Worm (Caenorhabditis elegans) whole organism, L1 larva: Measurements from ENCODE around the gene lgc-7.

Experiments used
- C34B4.2 ChIP-seq: sonication (generic microtip); optimal IDR thresholded peaks from 2 replicates; lab custom pipeline; 2017; ENCODE audit warnings: mild to moderate bottlenecking, missing genetic modification characterization, missing compliant biosample characterization
- Y116A8C.19 ChIP-seq: sonication (generic microtip); optimal IDR thresholded peaks from 2 replicates; lab custom pipeline; 2016; ENCODE audit warnings: missing compliant biosample characterization, missing genetic modification characterization, borderline replicate concordance
- aha-1 ChIP-seq: fragments of 150-350 bp; optimal IDR thresholded peaks from 2 replicates; lab custom pipeline; 2014; ENCODE audit warnings: missing biosample characterization, missing genetic modification characterization
- blmp-1 ChIP-seq: fragments of 150-350 bp; optimal IDR thresholded peaks from 2 replicates; lab custom pipeline; 2014; ENCODE audit warnings: missing biosample characterization, missing genetic modification characterization
- ceh-63 ChIP-seq: fragments of 200-800 bp; sonication (Bioruptor generic); optimal IDR thresholded peaks from 2 replicates; lab custom pipeline; 2018; ENCODE audit warnings: mild to moderate bottlenecking, missing genetic modification characterization, missing compliant biosample characterization
- ceh-88 ChIP-seq: fragments of 200-800 bp; sonication (Bioruptor generic); IDR thresholded peaks from 2 replicates; pipeline ENCODE4 v1.3.6; 2022; ENCODE audit warnings: missing genetic modification characterization, missing compliant biosample characterization
- ces-1 ChIP-seq: fragments of 150-350 bp; optimal IDR thresholded peaks from 2 replicates; lab custom pipeline; 2014; ENCODE audit warnings: missing biosample characterization, missing genetic modification reagents, missing genetic modification characterization
- dpl-1 ChIP-seq, 3 experiments: fragments of 150-350 bp in 2 of 3; sonication (generic microtip) in 1 of 3; optimal IDR thresholded peaks; 2 replicates each; lab custom pipeline; 2014 to 2017; ENCODE audit warnings: missing biosample characterization in 3 of 3, missing genetic modification characterization in 3 of 3, missing genetic modification reagents in 3 of 3
- efl-1 ChIP-seq, 4 experiments: fragments of 150-350 bp; optimal IDR thresholded peaks in 3 of 4; peaks in 1 of 4; 1 replicate in 1 of 4; 2 replicates in 3 of 4; lab custom pipeline; 2014; ENCODE audit warnings: missing biosample characterization in 2 of 4, missing genetic modification characterization in 2 of 4, missing genetic modification reagents in 2 of 4
- elt-3 ChIP-seq, 6 experiments: fragments of 150-350 bp in 1 of 6; sonication (generic microtip); optimal IDR thresholded peaks; 2 replicates each; lab custom pipeline; 2017 to 2018; ENCODE audit warnings: missing biosample characterization in 6 of 6, missing genetic modification characterization in 6 of 6, inconsistent platforms in 1 of 6
- grh-1 ChIP-seq: fragments of 200-800 bp; sonication (Bioruptor generic); IDR thresholded peaks from 2 replicates; pipeline ENCODE4 v1.3.6; 2022; ENCODE audit warnings: missing genetic modification reagents, missing genetic modification characterization, missing compliant biosample characterization
- hlh-4 ChIP-seq: sonication (generic microtip); optimal IDR thresholded peaks from 2 replicates; lab custom pipeline; 2016; ENCODE audit warnings: mild to moderate bottlenecking, missing genetic modification characterization, missing compliant biosample characterization
- isw-1 ChIP-seq: fragments of 200-800 bp; sonication (Bioruptor generic); IDR thresholded peaks from 2 replicates; pipeline ENCODE4 v1.3.6; 2022; ENCODE audit warnings: missing genetic modification characterization, missing compliant biosample characterization
- lin-13 ChIP-seq: fragments of 150-350 bp; optimal IDR thresholded peaks from 2 replicates; lab custom pipeline; 2014; ENCODE audit warnings: missing biosample characterization, missing genetic modification reagents, missing genetic modification characterization
- lin-35 ChIP-seq, 2 experiments: fragments of 150-350 bp; optimal IDR thresholded peaks; 2 replicates each; lab custom pipeline; 2014; ENCODE audit warnings: missing biosample characterization in 2 of 2, missing genetic modification characterization in 2 of 2, missing genetic modification reagents in 2 of 2
- lir-3 ChIP-seq: sonication (generic microtip); optimal IDR thresholded peaks from 2 replicates; lab custom pipeline; 2016; ENCODE audit warnings: mild to moderate bottlenecking, missing genetic modification characterization, moderate library complexity, missing compliant biosample characterization; ENCODE audit not compliant: poor library complexity
- lsy-2 ChIP-seq, 2 experiments: fragments of 150-350 bp; optimal IDR thresholded peaks; 2 replicates each; lab custom pipeline; 2014; ENCODE audit warnings: missing biosample characterization in 2 of 2, missing genetic modification characterization in 2 of 2
- mdl-1 ChIP-seq, 2 experiments: fragments of 150-350 bp; optimal IDR thresholded peaks; 2 replicates each; lab custom pipeline; 2014 to 2017; ENCODE audit warnings: missing biosample characterization in 2 of 2, missing genetic modification characterization in 2 of 2, inconsistent platforms in 1 of 2
- mep-1 ChIP-seq: fragments of 150-350 bp; optimal IDR thresholded peaks from 2 replicates; lab custom pipeline; 2014; ENCODE audit warnings: missing biosample characterization, missing genetic modification characterization
- nhr-19 ChIP-seq: fragments of 200-800 bp; sonication (Bioruptor generic); conservative IDR thresholded peaks from 2 replicates; pipeline ENCODE4 v1.3.6; 2022; ENCODE audit warnings: missing genetic modification characterization, missing compliant biosample characterization
- nhr-20 ChIP-seq: sonication (generic microtip); optimal IDR thresholded peaks from 2 replicates; lab custom pipeline; 2016; ENCODE audit warnings: mild to moderate bottlenecking, missing genetic modification characterization, missing compliant biosample characterization
- nhr-237 ChIP-seq: fragments of 150-350 bp; optimal IDR thresholded peaks from 2 replicates; lab custom pipeline; 2014; ENCODE audit warnings: missing biosample characterization, missing genetic modification characterization
- nhr-47 ChIP-seq: sonication (generic microtip); optimal IDR thresholded peaks from 2 replicates; lab custom pipeline; 2016; ENCODE audit warnings: mild to moderate bottlenecking, missing genetic modification characterization, moderate library complexity, missing compliant biosample characterization
- nhr-71 ChIP-seq: sonication (generic microtip); optimal IDR thresholded peaks from 2 replicates; lab custom pipeline; 2016; ENCODE audit warnings: mild to moderate bottlenecking, missing genetic modification characterization, moderate library complexity, missing compliant biosample characterization
- nhr-85 ChIP-seq: sonication (generic microtip); peaks from one replicate; lab custom pipeline; 2016; ENCODE audit warnings: missing genetic modification characterization, inconsistent platforms, missing compliant biosample characterization
- nhr-90 ChIP-seq: sonication (generic microtip); optimal IDR thresholded peaks from 2 replicates; lab custom pipeline; 2016; ENCODE audit warnings: mild to moderate bottlenecking, missing genetic modification characterization, missing compliant biosample characterization; ENCODE audit not compliant: poor library complexity
- snu-23 ChIP-seq: sonication (generic microtip); optimal IDR thresholded peaks from 2 replicates; lab custom pipeline; 2016; ENCODE audit warnings: missing genetic modification characterization, missing compliant biosample characterization
- sup-37 ChIP-seq: fragments of 200-800 bp; sonication (Bioruptor generic); optimal IDR thresholded peaks from 2 replicates; lab custom pipeline; 2018; ENCODE audit warnings: mild to moderate bottlenecking, missing genetic modification characterization, missing compliant biosample characterization
- tbx-2 ChIP-seq: sonication (generic microtip); optimal IDR thresholded peaks from 2 replicates; lab custom pipeline; 2016; ENCODE audit warnings: missing genetic modification characterization, missing compliant biosample characterization
- unc-30 ChIP-seq: sonication (generic microtip); optimal IDR thresholded peaks from 2 replicates; lab custom pipeline; 2017; ENCODE audit warnings: missing biosample characterization, missing genetic modification characterization
- unc-62 ChIP-seq: fragments of 150-350 bp; optimal IDR thresholded peaks from 2 replicates; lab custom pipeline; 2014; ENCODE audit warnings: missing biosample characterization, missing genetic modification reagents, missing genetic modification characterization
- unc-86 ChIP-seq: sonication (generic microtip); optimal IDR thresholded peaks from 2 replicates; lab custom pipeline; 2016; ENCODE audit warnings: missing genetic modification characterization, missing compliant biosample characterization
- xbp-1 ChIP-seq: sonication (generic microtip); optimal IDR thresholded peaks from 2 replicates; lab custom pipeline; 2016; ENCODE audit warnings: missing genetic modification characterization, missing compliant biosample characterization
- zag-1 ChIP-seq: fragments of 150-350 bp; optimal IDR thresholded peaks from 2 replicates; lab custom pipeline; 2014; ENCODE audit warnings: missing biosample characterization, missing genetic modification characterization
- zip-4 ChIP-seq: fragments of 200-800 bp; sonication (Bioruptor generic); optimal IDR thresholded peaks from 2 replicates; lab custom pipeline; 2018; ENCODE audit warnings: mild to moderate bottlenecking, missing genetic modification characterization, moderate library complexity, missing compliant biosample characterization
- ztf-11 ChIP-seq, 2 experiments: sonication (generic microtip); optimal IDR thresholded peaks; 2 replicates each; lab custom pipeline; 2016 to 2017; ENCODE audit warnings: missing genetic modification characterization in 2 of 2, missing biosample characterization in 1 of 2, missing compliant biosample characterization in 1 of 2
- ztf-4 ChIP-seq: fragments of 150-350 bp; optimal IDR thresholded peaks from 2 replicates; lab custom pipeline; 2014; ENCODE audit warnings: missing biosample characterization, missing genetic modification characterization

Gene lgc-7

DNA sequence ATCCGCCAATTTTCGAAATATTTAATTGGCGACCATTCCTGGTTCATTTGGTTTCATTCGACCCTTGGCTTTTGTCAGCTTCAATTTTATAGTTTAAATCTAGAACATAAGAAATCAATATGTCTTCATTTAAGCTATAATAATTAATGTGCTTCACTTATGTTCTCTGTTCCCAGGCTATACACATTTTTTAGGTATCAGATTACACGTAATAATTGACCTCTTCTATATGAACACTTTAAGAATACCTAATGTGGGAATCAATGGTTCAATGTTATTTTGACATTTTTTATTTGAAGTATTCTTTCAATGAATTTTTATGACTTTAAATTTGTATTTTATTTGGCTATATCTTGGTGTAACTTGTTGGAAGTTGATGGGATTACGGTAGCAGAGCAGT, at the start of gene lgc-7:
Gene lgc-7, plus strand, starts transcription at position 301 of the 400 bp plus-strand sequence.
- TF ChIP-seq hlh-4 (no peak), ztf-4 (tag; lab: Kevin White, UChicago) (no peak), ztf-11 (tag; optimal IDR thresholded peaks at IDR 0.05; lab: Kevin White, UChicago) (no peak), isw-1 (no peak), lin-13 (GFP tag; lab: Kevin White, UChicago) (no peak), unc-62 (no peak), xbp-1 (tag; lab: Kevin White, UChicago) (no peak), nhr-20 (no peak), Y116A8C.19 (no peak), C34B4.2 (tag; lab: Kevin White, UChicago) (no peak), nhr-19 (GFP tag; lab: Robert Waterston, UW) (no peak), grh-1 (GFP tag; lab: Robert Waterston, UW) (no peak), unc-86 (no peak), dpl-1 (GFP tag; optimal IDR thresholded peaks at IDR 0.05; lab: Kevin White, UChicago) (no peak), tbx-2 (no peak)

DNA sequence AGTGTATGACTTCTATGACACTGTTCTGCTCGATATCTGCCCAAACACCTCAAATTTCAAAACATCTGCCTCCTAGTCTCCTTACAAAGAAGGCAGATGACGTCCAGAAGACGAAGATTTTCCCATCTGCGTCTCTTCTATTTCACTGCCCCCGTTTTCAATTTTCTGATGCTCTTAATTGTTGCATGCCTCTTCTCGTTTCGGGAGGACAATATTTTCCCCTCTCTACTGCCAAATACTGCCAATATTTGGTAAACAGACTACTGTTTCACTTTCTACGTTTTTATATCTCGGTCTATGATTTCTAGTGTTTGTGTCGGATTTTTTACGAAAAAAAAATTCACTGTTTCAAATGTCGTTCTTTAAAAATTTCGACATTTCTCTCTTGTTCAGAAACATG, 48.0 kb upstream of the lgc-7 start:
- TF ChIP-seq blmp-1 (peak; percentile 47), mep-1 (tag; lab: Kevin White, UChicago) (no peak), ceh-88 (GFP tag; lab: Robert Waterston, UW) (no peak)

DNA sequence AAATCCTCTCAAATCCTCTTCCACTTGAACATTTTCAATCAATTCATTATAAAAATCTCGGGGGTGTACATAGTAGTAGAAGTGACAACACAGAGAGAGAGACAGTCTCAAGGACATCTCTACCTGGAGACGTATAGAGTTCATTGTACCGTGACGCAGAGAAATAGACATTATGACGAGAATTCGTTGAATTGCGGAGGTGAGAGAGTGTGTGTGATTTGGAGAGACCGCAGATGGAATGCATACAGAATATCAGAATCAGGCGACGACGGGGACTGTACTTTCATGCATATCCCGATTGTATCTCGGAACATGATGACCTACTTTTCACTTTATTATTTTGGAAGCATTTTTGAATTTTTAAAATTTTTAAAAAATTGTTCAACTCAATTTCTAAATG, 33.6 kb upstream of the lgc-7 start:
- peak; percentile 77 for TF ChIP-seq mep-1 (tag; lab: Kevin White, UChicago)
- peak; percentile 20 to 44 for TF ChIP-seq lsy-2 (tag; optimal IDR thresholded peaks at IDR 0.05; lab: Kevin White, UChicago)
- TF ChIP-seq efl-1 (optimal IDR thresholded peaks at IDR 0.05; lab: Kevin White, UChicago) = peak in 1 of 2 experiments; percentile 26
- peak in 1 of 2 experiments; percentile 63 for TF ChIP-seq efl-1 (GFP tag; optimal IDR thresholded peaks at IDR 0.05 in 1 of 2; lab: Kevin White, UChicago)
- TF ChIP-seq ces-1 (GFP tag; lab: Kevin White, UChicago) = no peak
- TF ChIP-seq elt-3 (tag; optimal IDR thresholded peaks at IDR 0.05; lab: Kevin White, UChicago) = peak in 1 of 6 experiments; percentile 45
- TF ChIP-seq nhr-85 (tag; lab: Kevin White, UChicago) = peak; percentile 95
- no peak for TF ChIP-seq lir-3
- TF ChIP-seq snu-23 (GFP tag; lab: Kevin White, UChicago) = peak; percentile 75
- peak; percentile 23 for TF ChIP-seq nhr-47 (tag; lab: Kevin White, UChicago)
- no peak for TF ChIP-seq sup-37
- no peak for TF ChIP-seq nhr-237 (tag; lab: Kevin White, UChicago)
- peak; percentile 88 for TF ChIP-seq blmp-1
- no peak for TF ChIP-seq lin-13 (GFP tag; lab: Kevin White, UChicago)
- no peak for TF ChIP-seq zip-4
- TF ChIP-seq tbx-2 = peak; percentile 3
- TF ChIP-seq nhr-20 = peak; percentile 55
- peak; percentile 49 for TF ChIP-seq nhr-71 (tag; lab: Kevin White, UChicago)
- no peak for TF ChIP-seq isw-1
- peak; percentile 14 for TF ChIP-seq xbp-1 (tag; lab: Kevin White, UChicago)
- no peak for TF ChIP-seq unc-30 (tag; lab: Kevin White, UChicago)
- peak; percentile 30 for TF ChIP-seq nhr-90 (tag; lab: Kevin White, UChicago)
- no peak for TF ChIP-seq mdl-1 (tag; optimal IDR thresholded peaks at IDR 0.05; lab: Kevin White, UChicago)
- no peak for TF ChIP-seq aha-1 (tag; lab: Kevin White, UChicago)
- 0 out of 2 replicates have a peak, but pooled peaks have one; percentile 38 for TF ChIP-seq grh-1 (GFP tag; lab: Robert Waterston, UW)
- no peak for TF ChIP-seq ceh-63 (GFP tag; lab: Kevin White, UChicago)
- no peak for TF ChIP-seq zag-1 (tag; lab: Kevin White, UChicago)
- TF ChIP-seq lin-35 (GFP tag; optimal IDR thresholded peaks at IDR 0.05; lab: Kevin White, UChicago) = peak in 1 of 2 experiments; percentile 41
- TF ChIP-seq, all 84 proteins: peak for 15
